Worm (Caenorhabditis elegans): ENCODE measurements around the gene srh-217.

- TF ChIP-seq lin-39 (tag; optimal IDR thresholded peaks at IDR 0.05) (no peak), alr-1 (tag; optimal IDR thresholded peaks at IDR 0.05; ENCODE audit: borderline replicate concordance) (no peak), aly-2 (tag; optimal IDR thresholded peaks at IDR 0.05) (no peak), mef-2 (tag; optimal IDR thresholded peaks at IDR 0.05) (no peak)
Observed at ce11 chrV:20225312-20225711, 30.0 kb upstream of the srh-217 start.
